Worm (Caenorhabditis elegans) whole organism, L4 larva: ENCODE data around the gene lido-7.

Experiments
- D1046.2 ChIP-seq: fragments of 200-800 bp; sonication (Bioruptor generic); IDR thresholded peaks from 2 replicates; pipeline ENCODE4 v1.3.6; 2022; ENCODE audit warnings: missing genetic modification characterization, missing compliant biosample characterization
- F10B5.3 ChIP-seq: sonication (generic microtip); optimal IDR thresholded peaks from 2 replicates; lab custom pipeline; 2016; ENCODE audit warnings: mild to moderate bottlenecking, missing genetic modification characterization, missing compliant biosample characterization
- F37D6.2 ChIP-seq: sonication (generic microtip); optimal IDR thresholded peaks from 2 replicates; lab custom pipeline; 2016; ENCODE audit warnings: mild to moderate bottlenecking, missing genetic modification characterization, missing compliant biosample characterization
- T26A8.4 ChIP-seq: fragments of 200-800 bp; sonication (Bioruptor generic); IDR thresholded peaks from 2 replicates; pipeline ENCODE4 v1.3.6; 2022; ENCODE audit warnings: missing genetic modification characterization, missing compliant biosample characterization
- Y48G9A.11 ChIP-seq: fragments of 200-800 bp; sonication (Bioruptor generic); IDR thresholded peaks from 2 replicates; pipeline ENCODE4 v1.3.6; 2022; ENCODE audit warnings: missing genetic modification reagents, missing genetic modification characterization, missing compliant biosample characterization
- Y75B8A.6 ChIP-seq: fragments of 200-800 bp; sonication (Bioruptor generic); IDR thresholded peaks from 2 replicates; pipeline ENCODE4 v1.3.6; 2022; ENCODE audit warnings: missing genetic modification reagents, missing genetic modification characterization, missing compliant biosample characterization
- aha-1 ChIP-seq: fragments of 150-350 bp; peaks from one replicate; lab custom pipeline; 2014; ENCODE audit warnings: missing biosample characterization, missing genetic modification characterization
- aly-2 ChIP-seq: sonication (generic microtip); optimal IDR thresholded peaks from 2 replicates; lab custom pipeline; 2018; ENCODE audit warnings: missing biosample characterization, missing genetic modification characterization
- ama-1 ChIP-seq: fragments of 150-350 bp; optimal IDR thresholded peaks from 2 replicates; lab custom pipeline; 2014; ENCODE audit warnings: inconsistent platforms, mixed read lengths
- arid-1 ChIP-seq: fragments of 200-800 bp; sonication (Bioruptor generic); conservative IDR thresholded peaks from 2 replicates; pipeline ENCODE4 v1.3.6; 2022; ENCODE audit warnings: missing genetic modification reagents, missing genetic modification characterization, missing compliant biosample characterization
- attf-4 ChIP-seq: sonication (generic microtip); optimal IDR thresholded peaks from 3 replicates; lab custom pipeline; 2017; ENCODE audit warnings: missing biosample characterization, missing genetic modification characterization
- ceh-44 ChIP-seq: fragments of 200-800 bp; sonication (Bioruptor generic); IDR thresholded peaks from 2 replicates; pipeline ENCODE4 v1.3.6; 2022; ENCODE audit warnings: missing genetic modification reagents, missing genetic modification characterization, missing compliant biosample characterization
- ceh-82 ChIP-seq: sonication (generic microtip); optimal IDR thresholded peaks from 2 replicates; lab custom pipeline; 2017; ENCODE audit warnings: missing biosample characterization, missing genetic modification characterization
- daf-12 ChIP-seq: fragments of 150-350 bp; optimal IDR thresholded peaks from 2 replicates; lab custom pipeline; 2014; ENCODE audit warnings: missing biosample characterization, missing genetic modification reagents, missing genetic modification characterization
- daf-8 ChIP-seq: fragments of 200-800 bp; sonication (Bioruptor generic); IDR thresholded peaks from 2 replicates; pipeline ENCODE4 v1.3.6; 2022; ENCODE audit warnings: missing genetic modification characterization, missing compliant biosample characterization
- dmd-9 ChIP-seq: fragments of 200-800 bp; sonication (Bioruptor generic); IDR thresholded peaks from 2 replicates; pipeline ENCODE4 v1.3.6; 2022; ENCODE audit warnings: missing genetic modification reagents, missing genetic modification characterization, missing compliant biosample characterization
- dpl-1 ChIP-seq: fragments of 150-350 bp; optimal IDR thresholded peaks from 2 replicates; lab custom pipeline; 2014; ENCODE audit warnings: missing biosample characterization, missing genetic modification reagents, missing genetic modification characterization
- egl-43 ChIP-seq: fragments of 200-800 bp; sonication (Bioruptor generic); IDR thresholded peaks from 2 replicates; pipeline ENCODE4 v1.3.6; 2022; ENCODE audit warnings: missing genetic modification reagents, missing genetic modification characterization, missing compliant biosample characterization
- fkh-10 ChIP-seq: fragments of 150-350 bp; optimal IDR thresholded peaks from 2 replicates; lab custom pipeline; 2014; ENCODE audit warnings: missing biosample characterization, missing genetic modification reagents, missing genetic modification characterization
- fos-1 ChIP-seq: fragments of 150-350 bp; optimal IDR thresholded peaks from 2 replicates; lab custom pipeline; 2014; ENCODE audit warnings: missing biosample characterization, missing genetic modification characterization
- hif-1 ChIP-seq, 2 experiments: sonication (generic microtip); optimal IDR thresholded peaks; 2 replicates each; lab custom pipeline; 2016 to 2017; ENCODE audit warnings: missing compliant biosample characterization in 2 of 2, missing genetic modification characterization in 2 of 2, missing genetic modification reagents in 2 of 2, missing genotype in 2 of 2, mild to moderate bottlenecking in 1 of 2
- hlh-11 ChIP-seq: fragments of 200-800 bp; sonication (Bioruptor generic); optimal IDR thresholded peaks from 2 replicates; lab custom pipeline; 2018; ENCODE audit warnings: mild to moderate bottlenecking, missing genetic modification characterization, missing compliant biosample characterization
- hmg-1.1 ChIP-seq: fragments of 200-800 bp; sonication (Bioruptor generic); IDR thresholded peaks from 2 replicates; pipeline ENCODE4 v1.3.6; 2022; ENCODE audit warnings: missing genetic modification reagents, missing genetic modification characterization, missing compliant biosample characterization
- lin-13 ChIP-seq: fragments of 150-350 bp; optimal IDR thresholded peaks from 2 replicates; lab custom pipeline; 2014; ENCODE audit warnings: missing biosample characterization, missing genetic modification reagents, missing genetic modification characterization
- lin-38 ChIP-seq: fragments of 200-800 bp; sonication (Bioruptor generic); IDR thresholded peaks from 2 replicates; pipeline ENCODE4 v1.3.6; 2022; ENCODE audit warnings: missing genetic modification reagents, missing genetic modification characterization, missing compliant biosample characterization
- lsy-2 ChIP-seq, 2 experiments: fragments of 150-350 bp in 1 of 2; sonication (generic microtip) in 1 of 2; optimal IDR thresholded peaks; 2 replicates each; lab custom pipeline; 2014 to 2017; ENCODE audit warnings: missing biosample characterization in 2 of 2, missing genetic modification characterization in 2 of 2
- mdt-29 ChIP-seq: fragments of 200-800 bp; sonication (Bioruptor generic); IDR thresholded peaks from 2 replicates; pipeline ENCODE4 v1.3.6; 2022; ENCODE audit warnings: missing genetic modification reagents, missing genetic modification characterization, missing compliant biosample characterization
- mes-2 ChIP-seq: sonication (generic microtip); optimal IDR thresholded peaks from 2 replicates; lab custom pipeline; 2016; ENCODE audit warnings: missing genotype, mild to moderate bottlenecking, missing genetic modification characterization, missing compliant biosample characterization; ENCODE audit not compliant: poor library complexity, severe bottlenecking
- mxl-2 ChIP-seq: fragments of 200-800 bp; sonication (Bioruptor generic); conservative IDR thresholded peaks from 2 replicates; pipeline ENCODE4 v1.3.6; 2022; ENCODE audit warnings: missing genetic modification reagents, missing genetic modification characterization, missing compliant biosample characterization
- nhr-10 ChIP-seq: fragments of 150-350 bp; optimal IDR thresholded peaks from 2 replicates; lab custom pipeline; 2014; ENCODE audit warnings: missing biosample characterization, missing genetic modification characterization
- nhr-102 ChIP-seq: sonication (generic microtip); optimal IDR thresholded peaks from 2 replicates; lab custom pipeline; 2016; ENCODE audit warnings: mild to moderate bottlenecking, missing genetic modification characterization, moderate library complexity, missing compliant biosample characterization
- nhr-25 ChIP-seq: sonication (generic microtip); optimal IDR thresholded peaks from 2 replicates; lab custom pipeline; 2017; ENCODE audit warnings: missing genetic modification characterization, mild to moderate bottlenecking, missing compliant biosample characterization, antibody characterized with exemption, moderate library complexity, borderline replicate concordance; ENCODE audit not compliant: insufficient read depth
- nhr-28 ChIP-seq: fragments of 150-350 bp; optimal IDR thresholded peaks from 2 replicates; lab custom pipeline; 2014; ENCODE audit warnings: missing biosample characterization, missing genetic modification characterization
- nhr-48 ChIP-seq: sonication (generic microtip); optimal IDR thresholded peaks from 2 replicates; lab custom pipeline; 2016; ENCODE audit warnings: mild to moderate bottlenecking, missing genetic modification characterization, missing compliant biosample characterization
- nhr-6 ChIP-seq: fragments of 150-350 bp; optimal IDR thresholded peaks from 2 replicates; lab custom pipeline; 2014; ENCODE audit warnings: missing biosample characterization, missing genetic modification characterization
- nhr-77 ChIP-seq: fragments of 150-350 bp; optimal IDR thresholded peaks from 2 replicates; lab custom pipeline; 2014; ENCODE audit warnings: missing biosample characterization, missing genetic modification characterization
- php-3 ChIP-seq: fragments of 200-800 bp; sonication (Bioruptor generic); IDR thresholded peaks from 2 replicates; pipeline ENCODE4 v1.3.6; 2022; ENCODE audit warnings: missing genetic modification reagents, missing genetic modification characterization, missing compliant biosample characterization
- saeg-2 ChIP-seq: fragments of 200-800 bp; sonication (Bioruptor generic); IDR thresholded peaks from 2 replicates; pipeline ENCODE4 v1.3.6; 2022; ENCODE audit warnings: missing genetic modification reagents, missing genetic modification characterization, missing compliant biosample characterization
- sdz-12 ChIP-seq: fragments of 200-800 bp; sonication (Bioruptor generic); optimal IDR thresholded peaks from 2 replicates; lab custom pipeline; 2018; ENCODE audit warnings: mild to moderate bottlenecking, missing genetic modification characterization, missing compliant biosample characterization
- set-16 ChIP-seq: fragments of 200-800 bp; sonication (Bioruptor generic); IDR thresholded peaks from 2 replicates; pipeline ENCODE4 v1.3.6; 2022; ENCODE audit warnings: missing genetic modification reagents, missing genetic modification characterization, missing compliant biosample characterization
- snpc-4 ChIP-seq: fragments of 150-350 bp; optimal IDR thresholded peaks from 2 replicates; lab custom pipeline; 2014; ENCODE audit warnings: missing biosample characterization, missing genetic modification characterization
- spr-3 ChIP-seq: fragments of 200-800 bp; sonication (Bioruptor generic); optimal IDR thresholded peaks from 2 replicates; lab custom pipeline; 2018; ENCODE audit warnings: mild to moderate bottlenecking, missing genetic modification characterization, missing compliant biosample characterization
- unc-39 ChIP-seq: sonication (generic microtip); optimal IDR thresholded peaks from 2 replicates; lab custom pipeline; 2017; ENCODE audit warnings: missing biosample characterization, missing genetic modification characterization
- vab-7 ChIP-seq: fragments of 200-800 bp; sonication (Bioruptor generic); IDR thresholded peaks from 2 replicates; pipeline ENCODE4 v1.3.6; 2022; ENCODE audit warnings: missing genetic modification reagents, missing genetic modification characterization, missing compliant biosample characterization
- zag-1 ChIP-seq: fragments of 150-350 bp; optimal IDR thresholded peaks from 2 replicates; lab custom pipeline; 2014; ENCODE audit warnings: missing biosample characterization, missing genetic modification characterization
- zfp-3 ChIP-seq: fragments of 200-800 bp; sonication (Bioruptor generic); conservative IDR thresholded peaks from 2 replicates; pipeline ENCODE4 v1.3.6; 2022; ENCODE audit warnings: missing genetic modification reagents, missing genetic modification characterization, missing compliant biosample characterization
- zip-11 ChIP-seq: fragments of 200-800 bp; sonication (Bioruptor generic); IDR thresholded peaks from 2 replicates; pipeline ENCODE4 v1.3.6; 2022; ENCODE audit warnings: missing genetic modification characterization, missing compliant biosample characterization

The lido-7 gene

ce11 chrII:2973940-2974402 is 14.1 kb upstream of the lido-7 start (continued):
- TF ChIP-seq aly-2 (tag; lab: Kevin White, UChicago) (no peak), nhr-102 (tag; lab: Kevin White, UChicago) (peak; percentile 86), Y75B8A.6 (GFP tag; lab: Robert Waterston, UW) (peak; percentile 89), F10B5.3 (tag; lab: Kevin White, UChicago) (peak; percentile 6), spr-3 (GFP tag; lab: Kevin White, UChicago) (peak; percentile 91), snpc-4 (tag; lab: Kevin White, UChicago) (no peak), nhr-48 (peak; percentile 89), hif-1 (tag; optimal IDR thresholded peaks at IDR 0.05; lab: Kevin White, UChicago) (peak in 1 of 2 experiments; percentile 85), nhr-6 (peak; percentile 90), Y48G9A.11 (no peak), fos-1 (tag; lab: Kevin White, UChicago) (peak; percentile 74), egl-43 (GFP tag; lab: Robert Waterston, UW) (peak; percentile 96), D1046.2 (peak; percentile 83; the same call in 1 of the 2 replicates), fkh-10 (GFP tag; lab: Kevin White, UChicago) (peak; percentile 91), ceh-44 (GFP tag; lab: Robert Waterston, UW) (no peak), mes-2 (tag; lab: Kevin White, UChicago) (peak; percentile 76), mdt-29 (GFP tag; lab: Robert Waterston, UW) (peak; percentile 95), lin-38 (GFP tag; lab: Robert Waterston, UW) (peak; percentile 80), nhr-10 (tag; lab: Kevin White, UChicago) (peak; percentile 73), php-3 (GFP tag; lab: Robert Waterston, UW) (peak; percentile 94), hmg-1.1 (GFP tag; lab: Robert Waterston, UW) (peak; percentile 96), zfp-3 (GFP tag; lab: Robert Waterston, UW) (peak; percentile 93), attf-4 (tag; lab: Kevin White, UChicago) (no peak), dpl-1 (GFP tag; lab: Kevin White, UChicago) (peak; percentile 58), mxl-2 (GFP tag; lab: Robert Waterston, UW) (peak; percentile 85), daf-8 (GFP tag; lab: Robert Waterston, UW) (no peak), zag-1 (tag; lab: Kevin White, UChicago) (peak; percentile 54), nhr-25 (tag; lab: Kevin White, UChicago) (peak; percentile 93), dmd-9 (GFP tag; lab: Robert Waterston, UW) (peak; percentile 85), aha-1 (tag; lab: Kevin White, UChicago) (peak; percentile 99), sdz-12 (GFP tag; lab: Kevin White, UChicago) (peak; percentile 77), ceh-82 (tag; lab: Kevin White, UChicago) (no peak), ama-1 (lab: Kevin White, UChicago) (peak; percentile 41), lsy-2 (tag; optimal IDR thresholded peaks at IDR 0.05; lab: Kevin White, UChicago) (peak; percentile 79 to 87), T26A8.4 (peak; percentile 96), set-16 (GFP tag; lab: Robert Waterston, UW) (peak; percentile 100), nhr-77 (tag; lab: Kevin White, UChicago) (peak; percentile 87), hlh-11 (tag; lab: Kevin White, UChicago) (peak; percentile 98), F37D6.2 (tag; lab: Kevin White, UChicago) (peak; percentile 81), arid-1 (GFP tag; lab: Robert Waterston, UW) (peak; percentile 86), lin-13 (peak; percentile 89), vab-7 (GFP tag; lab: Robert Waterston, UW) (peak; percentile 83), daf-12 (tag; lab: Kevin White, UChicago) (no peak), nhr-28 (peak; percentile 86), zip-11 (GFP tag; lab: Robert Waterston, UW) (no peak), saeg-2 (GFP tag; lab: Robert Waterston, UW) (peak; percentile 98), unc-39 (tag; lab: Kevin White, UChicago) (no peak)
